Worm (Caenorhabditis elegans) whole organism, L3 larva: ENCODE results near the gene txt-8.

Source experiments
- R02D3.7 ChIP-seq: fragments of 150-350 bp; optimal IDR thresholded peaks from 2 replicates; lab custom pipeline; 2014; ENCODE audit warnings: missing biosample characterization, missing genetic modification characterization
- ztf-11 ChIP-seq: fragments of 150-350 bp; optimal IDR thresholded peaks from 2 replicates; lab custom pipeline; 2014; ENCODE audit warnings: missing biosample characterization, missing genetic modification characterization

- TF ChIP-seq R02D3.7 (tag; lab: Kevin White, UChicago) (no peak), ztf-11 (tag; lab: Kevin White, UChicago) (no peak)
These were observed 12.1 kb downstream of the txt-8 start, which contains the start of gene srw-83 for ce11 chrV:18426280-18426679.
